Fruit fly (Drosophila melanogaster): Measurements from ENCODE around the gene CG10137.

The CG10137 gene

DNA sequence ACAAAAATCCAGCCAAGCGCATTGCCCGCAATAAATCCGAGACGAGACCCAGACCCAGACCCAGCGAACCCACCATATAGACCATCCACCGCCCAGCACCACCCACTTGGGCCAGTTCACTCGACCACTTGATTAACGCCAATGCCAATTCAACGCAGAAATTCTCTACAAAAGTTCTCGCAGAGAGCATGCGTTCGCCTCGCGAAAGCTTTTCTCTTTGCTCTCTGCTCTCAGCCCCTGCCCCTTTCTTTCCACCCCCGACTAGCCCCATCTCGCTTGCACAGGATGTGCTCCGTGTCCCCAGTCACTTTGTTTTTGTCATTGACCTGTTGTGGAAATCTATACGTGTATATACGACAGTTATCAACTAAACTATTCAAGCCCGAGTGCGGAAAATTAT, 6.9 kb upstream of the CG10137 start:
- no peak for TF ChIP-seq sage (GFP tag; optimal IDR thresholded peaks at IDR 0.05)
- TF ChIP-seq lola (GFP tag; optimal IDR thresholded peaks at IDR 0.05), result no peak
- TF ChIP-seq dl (GFP tag; optimal IDR thresholded peaks at IDR 0.05; ENCODE audit: insufficient read depth in 1 of 2, partially characterized antibody in 2 of 2), result no peak
- no peak for TF ChIP-seq Mio (GFP tag; optimal IDR thresholded peaks at IDR 0.05)
- TF ChIP-seq Dif (GFP tag; optimal IDR thresholded peaks at IDR 0.05; ENCODE audit: partially characterized antibody), result no peak
- TF ChIP-seq Dfd (GFP tag; optimal IDR thresholded peaks at IDR 0.05), result no peak
- no peak for TF ChIP-seq woc (GFP tag; optimal IDR thresholded peaks at IDR 0.05)
- no peak for TF ChIP-seq Hnf4 (GFP tag; optimal IDR thresholded peaks at IDR 0.05)
- TF ChIP-seq Myc (optimal IDR thresholded peaks at IDR 0.05), result no peak
- no peak for TF ChIP-seq GATAd (GFP tag; optimal IDR thresholded peaks at IDR 0.05)

DNA sequence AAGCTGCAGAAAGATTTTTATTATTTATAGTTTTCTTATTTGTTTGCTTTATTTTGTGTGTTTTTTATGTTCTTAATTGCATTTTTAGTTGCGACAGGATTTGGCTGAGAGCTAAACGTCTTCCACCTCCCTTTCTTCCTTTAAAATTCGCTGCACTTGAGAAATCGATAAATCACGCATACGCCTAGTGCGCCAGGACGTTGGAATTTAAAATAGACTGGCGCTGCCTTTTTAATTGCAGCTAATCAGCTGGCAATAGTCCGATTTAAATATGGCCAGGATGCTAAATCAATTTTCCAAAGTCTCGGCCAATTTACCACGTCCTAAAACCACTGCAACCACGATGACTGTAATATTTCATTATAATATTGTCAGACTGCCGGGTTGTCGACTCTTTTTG, 358 bp downstream of the CG10137 start:
- no peak for TF ChIP-seq usp (GFP tag; optimal IDR thresholded peaks at IDR 0.05)
- TF ChIP-seq Vsx2 (GFP tag; optimal IDR thresholded peaks at IDR 0.05; ENCODE audit: partially characterized antibody), result no peak
- no peak for TF ChIP-seq Hnf4 (GFP tag; optimal IDR thresholded peaks at IDR 0.05)
- TF ChIP-seq ey (GFP tag; optimal IDR thresholded peaks at IDR 0.05), result no peak
- no peak for TF ChIP-seq Dif (GFP tag; optimal IDR thresholded peaks at IDR 0.05; ENCODE audit: partially characterized antibody)
- TF ChIP-seq dl (GFP tag; optimal IDR thresholded peaks at IDR 0.05; ENCODE audit: insufficient read depth in 1 of 2, partially characterized antibody in 2 of 2), result no peak
- no peak for TF ChIP-seq Dfd (GFP tag; optimal IDR thresholded peaks at IDR 0.05)
- no peak for TF ChIP-seq Hr83 (GFP tag; optimal IDR thresholded peaks at IDR 0.05; ENCODE audit: poor library complexity, severe bottlenecking)
- TF ChIP-seq CrebA (GFP tag; optimal IDR thresholded peaks at IDR 0.05; ENCODE audit: borderline replicate concordance), result no peak
- no peak for TF ChIP-seq brk (GFP tag; optimal IDR thresholded peaks at IDR 0.05)
- no peak for TF ChIP-seq br (GFP tag; optimal IDR thresholded peaks at IDR 0.05)
- no peak for TF ChIP-seq OdsH (GFP tag; optimal IDR thresholded peaks at IDR 0.05)
- TF ChIP-seq Abd-B (GFP tag; optimal IDR thresholded peaks at IDR 0.05), result no peak
- TF ChIP-seq woc (GFP tag; optimal IDR thresholded peaks at IDR 0.05), result no peak

DNA sequence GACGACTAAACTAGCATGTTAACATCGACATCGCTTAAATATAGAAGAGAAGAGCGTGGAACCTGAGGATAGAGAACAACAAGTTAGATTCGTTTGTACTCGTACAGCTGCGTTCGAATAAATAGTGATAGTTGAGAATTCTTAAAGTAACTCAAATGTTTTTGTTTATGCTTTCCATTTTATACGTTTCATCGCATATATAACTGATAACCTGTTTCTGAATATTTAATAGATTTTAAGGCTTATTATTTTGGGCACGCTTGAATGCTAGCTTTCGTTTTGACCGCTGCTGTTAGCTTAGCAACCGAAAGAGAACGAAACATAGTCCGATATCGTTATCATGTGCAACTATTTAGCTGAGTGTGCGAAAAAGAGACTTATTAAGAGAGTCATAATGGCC, 1.8 kb downstream of the CG10137 start:
- TF ChIP-seq Vsx2 (GFP tag; optimal IDR thresholded peaks at IDR 0.05; ENCODE audit: partially characterized antibody), result no peak
- no peak for TF ChIP-seq CrebA (GFP tag; optimal IDR thresholded peaks at IDR 0.05; ENCODE audit: borderline replicate concordance)
- no peak for TF ChIP-seq Jra (GFP tag; optimal IDR thresholded peaks at IDR 0.05)
- TF ChIP-seq jim (GFP tag; optimal IDR thresholded peaks at IDR 0.05), result no peak
- peak; percentile 80 for TF ChIP-seq Rel (GFP tag; optimal IDR thresholded peaks at IDR 0.05)
- no peak for TF ChIP-seq Rel (tag; optimal IDR thresholded peaks at IDR 0.05)
- peak; percentile 46 for TF ChIP-seq Mio (GFP tag; optimal IDR thresholded peaks at IDR 0.05)
- TF ChIP-seq br (GFP tag; optimal IDR thresholded peaks at IDR 0.05), result peak; percentile 93
- no peak for TF ChIP-seq Dif (GFP tag; optimal IDR thresholded peaks at IDR 0.05; ENCODE audit: partially characterized antibody)
- TF ChIP-seq Abd-B (GFP tag; optimal IDR thresholded peaks at IDR 0.05), result no peak
- no peak for TF ChIP-seq dl (GFP tag; optimal IDR thresholded peaks at IDR 0.05; ENCODE audit: insufficient read depth in 1 of 2, partially characterized antibody in 2 of 2)
- peak; percentile 30 for TF ChIP-seq dmrt93B (GFP tag; optimal IDR thresholded peaks at IDR 0.05)
- TF ChIP-seq woc (GFP tag; optimal IDR thresholded peaks at IDR 0.05), result peak; percentile 45
- peak; percentile 76 for TF ChIP-seq HLH106 (tag; optimal IDR thresholded peaks at IDR 0.05)
- TF ChIP-seq Hr83 (GFP tag; optimal IDR thresholded peaks at IDR 0.05; ENCODE audit: poor library complexity, severe bottlenecking), result peak; percentile 21
- TF ChIP-seq psq (GFP tag; optimal IDR thresholded peaks at IDR 0.05), result peak; percentile 90
- peak; percentile 95 for TF ChIP-seq sv (GFP tag; optimal IDR thresholded peaks at IDR 0.05)
- TF ChIP-seq Dfd (GFP tag; optimal IDR thresholded peaks at IDR 0.05), result no peak
- no peak for TF ChIP-seq lola (GFP tag; optimal IDR thresholded peaks at IDR 0.05)
- TF ChIP-seq h (GFP tag; optimal IDR thresholded peaks at IDR 0.05), result peak; percentile 95
- peak; percentile 96 for TF ChIP-seq Sp1 (GFP tag; optimal IDR thresholded peaks at IDR 0.05)
- no peak for TF ChIP-seq Myc (optimal IDR thresholded peaks at IDR 0.05)
- no peak for TF ChIP-seq Hnf4 (GFP tag; optimal IDR thresholded peaks at IDR 0.05)
- peak; percentile 98 for TF ChIP-seq fru (GFP tag; optimal IDR thresholded peaks at IDR 0.05)
- peak; percentile 53 for TF ChIP-seq CG32264 (GFP tag; optimal IDR thresholded peaks at IDR 0.05)
- no peak for TF ChIP-seq Hr78 (GFP tag; optimal IDR thresholded peaks at IDR 0.05)
- TF ChIP-seq foxo (GFP tag; optimal IDR thresholded peaks at IDR 0.05), result peak; percentile 77 to 98
- TF ChIP-seq tai (GFP tag; optimal IDR thresholded peaks at IDR 0.05), result no peak
- no peak for TF ChIP-seq N (GFP tag; optimal IDR thresholded peaks at IDR 0.05)
- TF ChIP-seq GATAd (GFP tag; optimal IDR thresholded peaks at IDR 0.05), result no peak
- no peak for TF ChIP-seq CG9705 (GFP tag; optimal IDR thresholded peaks at IDR 0.05)
- TF ChIP-seq dsf (GFP tag; optimal IDR thresholded peaks at IDR 0.05; ENCODE audit: borderline replicate concordance), result peak; percentile 25
- TF ChIP-seq brk (GFP tag; optimal IDR thresholded peaks at IDR 0.05), result no peak
- TF ChIP-seq rgr (GFP tag; optimal IDR thresholded peaks at IDR 0.05), result peak; percentile 94
- no peak for TF ChIP-seq usp (GFP tag; optimal IDR thresholded peaks at IDR 0.05)
- no peak for TF ChIP-seq pan (optimal IDR thresholded peaks at IDR 0.05)
- TF ChIP-seq OdsH (GFP tag; optimal IDR thresholded peaks at IDR 0.05), result peak; percentile 94
- TF ChIP-seq ey (GFP tag; optimal IDR thresholded peaks at IDR 0.05), result peak; percentile 96
- no peak for TF ChIP-seq sage (GFP tag; optimal IDR thresholded peaks at IDR 0.05)
